Fruit fly (Drosophila melanogaster) whole organism, embryonic: Measurements from ENCODE around the gene mag.
A peak's percentile ranks its signal among the peaks of the same experiment; 100 is the strongest.

Experiments
- Ada2b ChIP-seq: fragments of 200-800 bp; sonication (Bioruptor generic); IDR thresholded peaks from 2 replicates; pipeline ENCODE4 v1.3.6; 2022; ENCODE audit warnings: missing biosample characterization, missing genetic modification characterization
- B-H1 ChIP-seq: fragments of 200-800 bp; sonication (Bioruptor generic); IDR thresholded peaks from 3 replicates; pipeline ENCODE4 v1.3.6; 2022; ENCODE audit warnings: missing biosample characterization, missing genetic modification characterization
- CG10959 ChIP-seq: fragments of 200-800 bp; sonication (Bioruptor generic); IDR thresholded peaks from 2 replicates; pipeline ENCODE4 v1.3.6; 2022; ENCODE audit warnings: missing biosample characterization, missing genetic modification characterization
- CG12659 ChIP-seq: fragments of 200-800 bp; sonication (Bioruptor generic); optimal IDR thresholded peaks from 3 replicates; lab custom pipeline; 2017; ENCODE audit warnings: mild to moderate bottlenecking, missing biosample characterization, missing genetic modification reagents, missing genetic modification characterization
- CG13894 ChIP-seq: fragments of 200-800 bp; sonication (Bioruptor generic); optimal IDR thresholded peaks from 3 replicates; lab custom pipeline; 2018; ENCODE audit warnings: missing biosample characterization, mild to moderate bottlenecking, missing genetic modification characterization, moderate library complexity
- CG14860 ChIP-seq: fragments of 200-800 bp; sonication (Bioruptor generic); IDR thresholded peaks from 3 replicates; pipeline ENCODE4 v1.3.6; 2022; ENCODE audit warnings: missing biosample characterization, missing genetic modification characterization; ENCODE audit not compliant: partially characterized antibody
- CG1529 ChIP-seq: fragments of 200-800 bp; sonication (Bioruptor generic); optimal IDR thresholded peaks from 3 replicates; lab custom pipeline; 2018; ENCODE audit warnings: missing biosample characterization, missing genetic modification characterization
- CG1832 ChIP-seq: fragments of 200-800 bp; sonication (Bioruptor generic); optimal IDR thresholded peaks from 2 replicates; lab custom pipeline; 2017; ENCODE audit warnings: missing biosample characterization, mild to moderate bottlenecking, missing genetic modification characterization, inconsistent platforms
- CG6791 ChIP-seq: fragments of 200-800 bp; sonication (Bioruptor generic); IDR thresholded peaks from 3 replicates; pipeline ENCODE4 v1.3.6; 2022; ENCODE audit warnings: missing biosample characterization, missing genetic modification characterization; ENCODE audit not compliant: partially characterized antibody
- CG7786 ChIP-seq: fragments of 200-800 bp; sonication (Bioruptor generic); optimal IDR thresholded peaks from 2 replicates; lab custom pipeline; 2016; ENCODE audit warnings: missing biosample characterization, missing genetic modification characterization
- CG8281 ChIP-seq: fragments of 200-800 bp; sonication (Bioruptor generic); optimal IDR thresholded peaks from 2 replicates; lab custom pipeline; 2018; ENCODE audit warnings: missing biosample characterization, mild to moderate bottlenecking, missing genetic modification characterization, moderate library complexity
- D19A ChIP-seq: fragments of 200-800 bp; optimal IDR thresholded peaks from 3 replicates; lab custom pipeline; 2019; ENCODE audit warnings: missing biosample characterization, mild to moderate bottlenecking, missing genetic modification characterization, moderate library complexity
- Dll ChIP-seq: fragments of 200-800 bp; sonication (Bioruptor generic); IDR thresholded peaks from 4 replicates; pipeline ENCODE4 v1.3.6; 2022; ENCODE audit warnings: missing biosample characterization, missing genetic modification characterization; ENCODE audit not compliant: partially characterized antibody
- Doc3 ChIP-seq: fragments of 200-800 bp; sonication (Bioruptor generic); IDR thresholded peaks from 3 replicates; pipeline ENCODE4 v1.3.6; 2022; ENCODE audit warnings: missing biosample characterization, missing genetic modification characterization; ENCODE audit not compliant: partially characterized antibody
- Dref ChIP-seq: fragments of 200-800 bp; sonication (Bioruptor generic); IDR thresholded peaks from 2 replicates; pipeline ENCODE4 v1.3.6; 2022; ENCODE audit warnings: missing biosample characterization, missing genetic modification characterization
- E2f2 ChIP-seq: fragments of 200-800 bp; sonication (Bioruptor generic); IDR thresholded peaks from 2 replicates; pipeline ENCODE4 v1.3.6; 2022; ENCODE audit warnings: missing biosample characterization, missing genetic modification characterization
- HLH4C ChIP-seq: fragments of 200-800 bp; sonication (Bioruptor generic); IDR thresholded peaks from 3 replicates; pipeline ENCODE4 v1.3.6; 2022; ENCODE audit warnings: missing biosample characterization, missing genetic modification characterization; ENCODE audit not compliant: partially characterized antibody
- Hand ChIP-seq: fragments of 200-800 bp; sonication (Bioruptor generic); optimal IDR thresholded peaks from 2 replicates; lab custom pipeline; 2017; ENCODE audit warnings: mild to moderate bottlenecking, missing biosample characterization, missing genetic modification reagents, missing genetic modification characterization
- Scr ChIP-seq: fragments of 200-800 bp; sonication (Bioruptor generic); IDR thresholded peaks from 2 replicates; pipeline ENCODE4 v1.3.6; 2022; ENCODE audit warnings: missing biosample characterization, missing genetic modification characterization; ENCODE audit not compliant: partially characterized antibody
- Sry-δ ChIP-seq: fragments of 200-800 bp; sonication (Bioruptor generic); optimal IDR thresholded peaks from 2 replicates; lab custom pipeline; 2016; ENCODE audit warnings: missing biosample characterization, missing genetic modification characterization
- Tbp ChIP-seq: fragments of >200 bp; optimal IDR thresholded peaks from 2 replicates; lab custom pipeline; 2018; ENCODE audit warnings: missing biosample characterization, missing genetic modification characterization
- ato ChIP-seq: fragments of 200-800 bp; sonication (Bioruptor generic); IDR thresholded peaks from 2 replicates; pipeline ENCODE4 v1.3.6; 2022; ENCODE audit warnings: missing biosample characterization, missing genetic modification characterization; ENCODE audit not compliant: partially characterized antibody
- btn ChIP-seq: fragments of 200-800 bp; sonication (Bioruptor generic); optimal IDR thresholded peaks from 2 replicates; lab custom pipeline; 2016; ENCODE audit warnings: missing biosample characterization, missing genetic modification characterization
- chinmo ChIP-seq: fragments of 200-800 bp; sonication (Bioruptor generic); IDR thresholded peaks from 4 replicates; pipeline ENCODE4 v1.3.6; 2022; ENCODE audit warnings: missing biosample characterization, missing genetic modification characterization; ENCODE audit not compliant: partially characterized antibody
- cwo ChIP-seq: fragments of 200-800 bp; sonication (Bioruptor generic); optimal IDR thresholded peaks from 3 replicates; lab custom pipeline; 2017; ENCODE audit warnings: missing biosample characterization, missing genetic modification characterization, mild to moderate bottlenecking, moderate library complexity, missing genetic modification reagents
- dmrt99B ChIP-seq: fragments of 200-800 bp; sonication (Bioruptor generic); optimal IDR thresholded peaks from 2 replicates; lab custom pipeline; 2018; ENCODE audit warnings: missing biosample characterization, mild to moderate bottlenecking, missing genetic modification characterization, moderate library complexity
- exex ChIP-seq: fragments of 200-800 bp; sonication (Bioruptor generic); optimal IDR thresholded peaks from 4 replicates; lab custom pipeline; 2018; ENCODE audit warnings: missing biosample characterization, mild to moderate bottlenecking, missing genetic modification characterization, moderate library complexity
- fd96Cb ChIP-seq: fragments of 200-800 bp; sonication (Bioruptor generic); optimal IDR thresholded peaks from 2 replicates; lab custom pipeline; 2018; ENCODE audit warnings: missing biosample characterization, mild to moderate bottlenecking, missing genetic modification characterization, moderate library complexity
- gcm2 ChIP-seq: fragments of 200-800 bp; sonication (Bioruptor generic); optimal IDR thresholded peaks from 2 replicates; lab custom pipeline; 2016; ENCODE audit warnings: missing biosample characterization, missing genetic modification characterization
- gfzf ChIP-seq: fragments of 200-800 bp; sonication (Bioruptor generic); optimal IDR thresholded peaks from 2 replicates; lab custom pipeline; 2016; ENCODE audit warnings: missing biosample characterization, mild to moderate bottlenecking, missing genetic modification characterization, moderate library complexity
- hb ChIP-seq: fragments of 200-800 bp; sonication (Bioruptor generic); IDR thresholded peaks from 3 replicates; pipeline ENCODE4 v1.3.6; 2022; ENCODE audit warnings: missing biosample characterization, missing genetic modification characterization; ENCODE audit not compliant: partially characterized antibody
- knrl ChIP-seq: fragments of 200-800 bp; sonication (Bioruptor generic); IDR thresholded peaks from 3 replicates; pipeline ENCODE4 v1.3.6; 2022; ENCODE audit warnings: missing biosample characterization, missing genetic modification characterization; ENCODE audit not compliant: partially characterized antibody
- lbe ChIP-seq: fragments of 200-800 bp; sonication (Bioruptor generic); optimal IDR thresholded peaks from 2 replicates; lab custom pipeline; 2016; ENCODE audit warnings: missing biosample characterization, mild to moderate bottlenecking, missing genetic modification characterization
- mld ChIP-seq: fragments of 200-800 bp; sonication (Bioruptor generic); IDR thresholded peaks from 3 replicates; pipeline ENCODE4 v1.3.6; 2022; ENCODE audit warnings: missing biosample characterization, missing genetic modification characterization; ENCODE audit not compliant: partially characterized antibody
- nerfin-2 ChIP-seq: fragments of 200-800 bp; sonication (Bioruptor generic); IDR thresholded peaks from 2 replicates; pipeline ENCODE4 v1.3.6; 2022; ENCODE audit warnings: missing biosample characterization, missing genetic modification characterization; ENCODE audit not compliant: partially characterized antibody
- p53 ChIP-seq: fragments of 200-800 bp; sonication (Bioruptor generic); optimal IDR thresholded peaks from 2 replicates; lab custom pipeline; 2016; ENCODE audit warnings: missing biosample characterization, missing genetic modification characterization
- row ChIP-seq: fragments of 200-800 bp; sonication (Bioruptor generic); IDR thresholded peaks from 3 replicates; pipeline ENCODE4 v1.3.6; 2022; ENCODE audit warnings: missing biosample characterization, missing genetic modification characterization
- sd ChIP-seq: fragments of 200-800 bp; sonication (Bioruptor generic); optimal IDR thresholded peaks from 3 replicates; lab custom pipeline; 2018; ENCODE audit warnings: missing biosample characterization, mild to moderate bottlenecking, missing genetic modification characterization, moderate library complexity
- tna ChIP-seq: fragments of 200-800 bp; sonication (Bioruptor generic); IDR thresholded peaks from 2 replicates; pipeline ENCODE4 v1.3.6; 2022; ENCODE audit warnings: missing biosample characterization, missing genetic modification characterization; ENCODE audit not compliant: partially characterized antibody
- trh ChIP-seq: fragments of 200-800 bp; sonication (Bioruptor generic); optimal IDR thresholded peaks from 2 replicates; lab custom pipeline; 2016; ENCODE audit warnings: missing biosample characterization, missing genetic modification characterization
- ttk ChIP-seq: fragments of 200-800 bp; sonication (Bioruptor generic); IDR thresholded peaks from 2 replicates; pipeline ENCODE4 v2.1.2; 2022; ENCODE audit warnings: missing biosample characterization, missing genetic modification characterization
- unc-4 ChIP-seq: fragments of 200-800 bp; sonication (Bioruptor generic); IDR thresholded peaks from 2 replicates; pipeline ENCODE4 v1.3.6; 2022; ENCODE audit warnings: missing biosample characterization, missing genetic modification characterization; ENCODE audit not compliant: partially characterized antibody
- unpg ChIP-seq: fragments of 200-800 bp; sonication (Bioruptor generic); optimal IDR thresholded peaks from 3 replicates; lab custom pipeline; 2018; ENCODE audit warnings: missing biosample characterization, mild to moderate bottlenecking, missing genetic modification characterization, moderate library complexity
- vnd ChIP-seq: fragments of 200-800 bp; sonication (Bioruptor generic); IDR thresholded peaks from 3 replicates; pipeline ENCODE4 v1.3.6; 2022; ENCODE audit warnings: missing biosample characterization, missing genetic modification characterization; ENCODE audit not compliant: partially characterized antibody
- wek ChIP-seq: fragments of 200-800 bp; sonication (Bioruptor generic); optimal IDR thresholded peaks from 3 replicates; lab custom pipeline; 2018; ENCODE audit warnings: missing biosample characterization, mild to moderate bottlenecking, missing genetic modification characterization, moderate library complexity

Gene mag

dm6 chr3L:20487649-20488048, 27.2 kb downstream of the mag start:
- TF ChIP-seq chinmo (GFP tag; lab: Robert Waterston, UW) (no peak), HLH4C (GFP tag; lab: Robert Waterston, UW) (peak; percentile 69), Dll (GFP tag; lab: Robert Waterston, UW) (0 out of 4 replicates have a peak, but pooled peaks have one; percentile 27), nerfin-2 (GFP tag; lab: Robert Waterston, UW) (peak; percentile 59; the same call in 1 of the 2 replicates), CG14860 (peak; percentile 60; the same call in 1 of the 3 replicates), mld (GFP tag; lab: Robert Waterston, UW) (0 out of 3 replicates have a peak, but pooled peaks have one; percentile 45), vnd (GFP tag; lab: Robert Waterston, UW) (peak; percentile 61), hb (GFP tag; lab: Robert Waterston, UW) (0 out of 3 replicates have a peak, but pooled peaks have one; percentile 58), ato (GFP tag; lab: Robert Waterston, UW) (0 out of 2 replicates have a peak, but pooled peaks have one; percentile 9), p53 (no peak), D19A (tag; lab: Kevin White, UChicago) (no peak), Tbp (GFP tag; lab: Kevin White, UChicago) (no peak), CG6791 (0 out of 3 replicates have a peak, but pooled peaks have one; percentile 20), tna (peak; percentile 33; the same call in 1 of the 2 replicates)

dm6 chr3L:20491525-20492132, 31.1 kb downstream of the mag start, which contains the start of gene ND-39:
ND-39 (plus strand) TSS chr3L:20492082.
- TF ChIP-seq Dref (GFP tag; lab: Robert Waterston, UW) (peak; percentile 54), E2f2 (GFP tag; lab: Robert Waterston, UW) (peak; percentile 63), ttk (GFP tag; lab: Robert Waterston, UW) (no peak), Ada2b (GFP tag; lab: Robert Waterston, UW) (no peak), gcm2 (no peak), sd (tag; lab: Kevin White, UChicago) (peak; percentile 17), trh (GFP tag; lab: Kevin White, UChicago) (no peak), Sry-δ (peak; percentile 84), dmrt99B (tag; lab: Kevin White, UChicago) (no peak), B-H1 (no peak), CG10959 (GFP tag; lab: Robert Waterston, UW) (no peak), wek (GFP tag; lab: Kevin White, UChicago) (no peak), cwo (GFP tag; lab: Kevin White, UChicago) (no peak), btn (no peak), tna (no peak), lbe (GFP tag; lab: Kevin White, UChicago) (no peak), CG1832 (GFP tag; lab: Kevin White, UChicago) (peak; percentile 23), row (GFP tag; lab: Robert Waterston, UW) (peak; percentile 34; the same call in 1 of the 3 replicates), unpg (GFP tag; lab: Kevin White, UChicago) (no peak), CG8281 (tag; lab: Kevin White, UChicago) (no peak), exex (tag; lab: Kevin White, UChicago) (peak; percentile 89), Dll (GFP tag; lab: Robert Waterston, UW) (0 out of 4 replicates have a peak, but pooled peaks have one; percentile 10), knrl (GFP tag; lab: Robert Waterston, UW) (peak; percentile 10; the same call in 1 of the 3 replicates), CG12659 (GFP tag; lab: Kevin White, UChicago) (peak; percentile 5), Doc3 (0 out of 3 replicates have a peak, but pooled peaks have one; percentile 22), CG7786 (GFP tag; lab: Kevin White, UChicago) (no peak), Scr (GFP tag; lab: Robert Waterston, UW) (0 out of 2 replicates have a peak, but pooled peaks have one; percentile 14), fd96Cb (tag; lab: Kevin White, UChicago) (no peak), CG1529 (GFP tag; lab: Kevin White, UChicago) (no peak), unc-4 (GFP tag; lab: Robert Waterston, UW) (peak; percentile 35; the same call in 1 of the 2 replicates), vnd (GFP tag; lab: Robert Waterston, UW) (peak; percentile 29; the same call in 1 of the 3 replicates), Hand (GFP tag; lab: Kevin White, UChicago) (no peak), gfzf (GFP tag; lab: Kevin White, UChicago) (no peak), CG13894 (tag; lab: Kevin White, UChicago) (no peak)
